Worm (Caenorhabditis elegans) whole organism, L1 larva: ENCODE data around the gene fahd-1.
A peak's percentile ranks its signal among the peaks of the same experiment; 100 is the strongest.

Experiments used
- C04F5.9 ChIP-seq: sonication (generic microtip); optimal IDR thresholded peaks from 2 replicates; lab custom pipeline; 2016; ENCODE audit warnings: missing genetic modification characterization, missing compliant biosample characterization
- F16B12.6 ChIP-seq: fragments of 150-350 bp; optimal IDR thresholded peaks from 2 replicates; lab custom pipeline; 2014; ENCODE audit warnings: missing biosample characterization, missing genetic modification characterization
- Y116A8C.19 ChIP-seq: sonication (generic microtip); optimal IDR thresholded peaks from 2 replicates; lab custom pipeline; 2016; ENCODE audit warnings: missing compliant biosample characterization, missing genetic modification characterization, borderline replicate concordance
- aha-1 ChIP-seq: fragments of 150-350 bp; optimal IDR thresholded peaks from 2 replicates; lab custom pipeline; 2014; ENCODE audit warnings: missing biosample characterization, missing genetic modification characterization
- alr-1 ChIP-seq: fragments of 200-800 bp; sonication (Bioruptor generic); optimal IDR thresholded peaks from 2 replicates; lab custom pipeline; 2018; ENCODE audit warnings: borderline replicate concordance, mild to moderate bottlenecking, missing genetic modification characterization, missing compliant biosample characterization
- aly-2 ChIP-seq: fragments of 150-350 bp; optimal IDR thresholded peaks from 2 replicates; lab custom pipeline; 2014; ENCODE audit warnings: missing biosample characterization, missing genetic modification characterization
- blmp-1 ChIP-seq: fragments of 150-350 bp; optimal IDR thresholded peaks from 2 replicates; lab custom pipeline; 2014; ENCODE audit warnings: missing biosample characterization, missing genetic modification characterization
- ceh-8 ChIP-seq: fragments of 200-800 bp; sonication (Bioruptor generic); optimal IDR thresholded peaks from 2 replicates; lab custom pipeline; 2018; ENCODE audit warnings: mild to moderate bottlenecking, missing genetic modification characterization, moderate library complexity, missing compliant biosample characterization
- ceh-82 ChIP-seq, 3 experiments: fragments of 150-350 bp in 1 of 3; sonication (generic microtip) in 2 of 3; optimal IDR thresholded peaks; 2 replicates each; lab custom pipeline; 2014 to 2017; ENCODE audit warnings: missing biosample characterization in 3 of 3, missing genetic modification characterization in 3 of 3
- ceh-88 ChIP-seq: fragments of 200-800 bp; sonication (Bioruptor generic); IDR thresholded peaks from 2 replicates; pipeline ENCODE4 v1.3.6; 2022; ENCODE audit warnings: missing genetic modification characterization, missing compliant biosample characterization
- ces-1 ChIP-seq: fragments of 150-350 bp; optimal IDR thresholded peaks from 2 replicates; lab custom pipeline; 2014; ENCODE audit warnings: missing biosample characterization, missing genetic modification reagents, missing genetic modification characterization
- dpl-1 ChIP-seq, 3 experiments: fragments of 150-350 bp in 2 of 3; sonication (generic microtip) in 1 of 3; optimal IDR thresholded peaks; 2 replicates each; lab custom pipeline; 2014 to 2017; ENCODE audit warnings: missing biosample characterization in 3 of 3, missing genetic modification characterization in 3 of 3, missing genetic modification reagents in 3 of 3
- dsc-1 ChIP-seq: sonication (generic microtip); optimal IDR thresholded peaks from 2 replicates; lab custom pipeline; 2016; ENCODE audit warnings: mild to moderate bottlenecking, missing genetic modification characterization, missing compliant biosample characterization
- efl-1 ChIP-seq, 4 experiments: fragments of 150-350 bp; optimal IDR thresholded peaks in 3 of 4; peaks in 1 of 4; 1 replicate in 1 of 4; 2 replicates in 3 of 4; lab custom pipeline; 2014; ENCODE audit warnings: missing biosample characterization in 2 of 4, missing genetic modification characterization in 2 of 4, missing genetic modification reagents in 2 of 4
- elt-2 ChIP-seq: sonication (generic microtip); optimal IDR thresholded peaks from 2 replicates; lab custom pipeline; 2016; ENCODE audit warnings: missing genetic modification characterization, mild to moderate bottlenecking, inconsistent platforms, missing compliant biosample characterization, missing genetic modification reagents
- elt-3 ChIP-seq, 6 experiments: fragments of 150-350 bp in 1 of 6; sonication (generic microtip); optimal IDR thresholded peaks; 2 replicates each; lab custom pipeline; 2017 to 2018; ENCODE audit warnings: missing biosample characterization in 6 of 6, missing genetic modification characterization in 6 of 6, inconsistent platforms in 1 of 6
- ets-5 ChIP-seq: fragments of 200-800 bp; sonication (Bioruptor generic); IDR thresholded peaks from 2 replicates; pipeline ENCODE4 v1.3.6; 2022; ENCODE audit warnings: missing genetic modification characterization, missing compliant biosample characterization
- fkh-10 ChIP-seq: sonication (generic microtip); optimal IDR thresholded peaks from 2 replicates; lab custom pipeline; 2017; ENCODE audit warnings: missing biosample characterization, missing genetic modification reagents, missing genetic modification characterization
- fos-1 ChIP-seq: fragments of 150-350 bp; optimal IDR thresholded peaks from 2 replicates; lab custom pipeline; 2014; ENCODE audit warnings: missing biosample characterization, missing genetic modification characterization
- isw-1 ChIP-seq: fragments of 200-800 bp; sonication (Bioruptor generic); IDR thresholded peaks from 2 replicates; pipeline ENCODE4 v1.3.6; 2022; ENCODE audit warnings: missing genetic modification characterization, missing compliant biosample characterization
- jun-1 ChIP-seq: fragments of 150-350 bp; optimal IDR thresholded peaks from 2 replicates; lab custom pipeline; 2014; ENCODE audit warnings: missing biosample characterization, missing genetic modification reagents, missing genetic modification characterization
- lin-13 ChIP-seq: fragments of 150-350 bp; optimal IDR thresholded peaks from 2 replicates; lab custom pipeline; 2014; ENCODE audit warnings: missing biosample characterization, missing genetic modification reagents, missing genetic modification characterization
- lin-14 ChIP-seq: fragments of 200-800 bp; sonication (Bioruptor generic); optimal IDR thresholded peaks from 2 replicates; lab custom pipeline; 2018; ENCODE audit warnings: mild to moderate bottlenecking, missing genetic modification characterization, moderate library complexity, missing compliant biosample characterization
- lin-15B ChIP-seq: fragments of 150-350 bp; sonication (generic microtip); optimal IDR thresholded peaks from 3 replicates; lab custom pipeline; 2014; ENCODE audit warnings: missing biosample characterization, missing genetic modification characterization
- lin-35 ChIP-seq, 2 experiments: fragments of 150-350 bp; optimal IDR thresholded peaks; 2 replicates each; lab custom pipeline; 2014; ENCODE audit warnings: missing biosample characterization in 2 of 2, missing genetic modification characterization in 2 of 2, missing genetic modification reagents in 2 of 2
- lsy-2 ChIP-seq, 2 experiments: fragments of 150-350 bp; optimal IDR thresholded peaks; 2 replicates each; lab custom pipeline; 2014; ENCODE audit warnings: missing biosample characterization in 2 of 2, missing genetic modification characterization in 2 of 2
- mab-9 ChIP-seq: fragments of 200-800 bp; sonication (Bioruptor generic); IDR thresholded peaks from 2 replicates; pipeline ENCODE4 v1.3.6; 2022; ENCODE audit warnings: missing genetic modification reagents, missing genetic modification characterization, missing compliant biosample characterization
- mdl-1 ChIP-seq, 2 experiments: fragments of 150-350 bp; optimal IDR thresholded peaks; 2 replicates each; lab custom pipeline; 2014 to 2017; ENCODE audit warnings: missing biosample characterization in 2 of 2, missing genetic modification characterization in 2 of 2, inconsistent platforms in 1 of 2
- nhr-47 ChIP-seq: sonication (generic microtip); optimal IDR thresholded peaks from 2 replicates; lab custom pipeline; 2016; ENCODE audit warnings: mild to moderate bottlenecking, missing genetic modification characterization, moderate library complexity, missing compliant biosample characterization
- nhr-71 ChIP-seq: sonication (generic microtip); optimal IDR thresholded peaks from 2 replicates; lab custom pipeline; 2016; ENCODE audit warnings: mild to moderate bottlenecking, missing genetic modification characterization, moderate library complexity, missing compliant biosample characterization
- nhr-76 ChIP-seq: sonication (generic microtip); optimal IDR thresholded peaks from 2 replicates; lab custom pipeline; 2017; ENCODE audit warnings: missing biosample characterization, missing genetic modification characterization
- nhr-84 ChIP-seq: sonication (generic microtip); optimal IDR thresholded peaks from 2 replicates; lab custom pipeline; 2017; ENCODE audit warnings: missing biosample characterization, missing genetic modification characterization
- pax-3 ChIP-seq: fragments of 200-800 bp; sonication (Bioruptor generic); optimal IDR thresholded peaks from 2 replicates; lab custom pipeline; 2018; ENCODE audit warnings: mild to moderate bottlenecking, missing genetic modification characterization, moderate library complexity, missing compliant biosample characterization
- rnt-1 ChIP-seq: sonication (generic microtip); optimal IDR thresholded peaks from 2 replicates; lab custom pipeline; 2016; ENCODE audit warnings: mild to moderate bottlenecking, missing genetic modification characterization, moderate library complexity, missing compliant biosample characterization
- snpc-4 ChIP-seq: fragments of 150-350 bp; optimal IDR thresholded peaks from 2 replicates; lab custom pipeline; 2014; ENCODE audit warnings: missing biosample characterization, missing genetic modification characterization
- snu-23 ChIP-seq: sonication (generic microtip); optimal IDR thresholded peaks from 2 replicates; lab custom pipeline; 2016; ENCODE audit warnings: missing genetic modification characterization, missing compliant biosample characterization
- sox-4 ChIP-seq: sonication (generic microtip); optimal IDR thresholded peaks from 2 replicates; lab custom pipeline; 2016; ENCODE audit warnings: missing genetic modification characterization, missing compliant biosample characterization
- tlp-1 ChIP-seq: fragments of 150-350 bp; optimal IDR thresholded peaks from 2 replicates; lab custom pipeline; 2014; ENCODE audit warnings: missing biosample characterization, missing genetic modification characterization
- unc-62 ChIP-seq: fragments of 150-350 bp; optimal IDR thresholded peaks from 2 replicates; lab custom pipeline; 2014; ENCODE audit warnings: missing biosample characterization, missing genetic modification reagents, missing genetic modification characterization
- xbp-1 ChIP-seq: sonication (generic microtip); optimal IDR thresholded peaks from 2 replicates; lab custom pipeline; 2016; ENCODE audit warnings: missing genetic modification characterization, missing compliant biosample characterization

The fahd-1 gene

DNA sequence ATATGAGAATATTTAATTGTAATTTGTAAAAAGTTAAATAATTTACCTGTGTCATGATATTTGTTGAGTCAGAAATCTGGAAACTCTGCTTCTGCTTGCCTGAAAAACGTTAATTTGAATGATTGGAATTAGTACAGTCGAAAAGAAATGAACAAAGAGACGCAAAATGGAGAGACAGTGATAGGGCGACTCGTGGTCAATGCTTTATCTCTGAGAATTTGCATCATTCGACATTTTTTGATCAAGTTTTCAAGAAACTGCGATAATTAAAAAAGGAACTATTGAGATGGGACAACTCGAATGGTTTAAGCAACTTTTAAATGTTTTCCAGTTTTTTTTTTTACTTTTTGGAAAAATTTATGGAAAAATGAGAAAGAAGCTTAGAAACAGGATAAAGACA is 31.2 kb upstream of the fahd-1 start, which contains the start of gene cuc-1:
TSS of gene cuc-1 (minus strand) at position 101 of the 400 bp plus-strand sequence.
- no peak for TF ChIP-seq lsy-2 (tag; optimal IDR thresholded peaks at IDR 0.05; lab: Kevin White, UChicago)
- TF ChIP-seq lin-15B (tag; lab: Kevin White, UChicago) = no peak
- peak; percentile 20 for TF ChIP-seq elt-2 (tag; lab: Kevin White, UChicago)

DNA sequence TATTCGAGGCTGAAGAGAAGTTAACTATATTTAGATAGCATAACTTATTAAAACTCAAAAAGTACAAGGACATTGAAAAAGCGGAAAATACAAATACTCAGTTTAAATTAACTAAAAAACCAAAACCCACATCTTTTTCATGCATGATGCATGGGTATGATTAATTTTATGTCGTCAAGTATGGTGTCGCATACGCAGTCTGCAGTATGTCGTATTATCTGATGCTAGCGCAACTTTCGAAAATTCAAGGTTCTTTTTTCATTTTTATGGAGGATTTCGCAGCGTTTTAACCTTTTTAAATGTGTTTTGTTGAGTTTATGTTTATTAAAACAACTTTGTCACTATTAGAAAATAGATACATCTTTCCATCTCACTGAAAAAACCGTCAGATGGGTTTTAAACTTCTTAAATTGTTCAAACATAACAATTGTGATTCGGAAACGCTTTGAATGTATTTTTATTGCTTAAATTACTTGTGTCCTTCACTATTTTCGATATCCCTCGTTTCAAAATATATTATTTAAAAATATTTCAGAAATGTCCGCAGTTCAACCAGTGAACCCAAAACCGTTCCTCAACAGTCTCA is 30.4 kb upstream of the fahd-1 start, which contains the start of gene snr-5:
TSS of gene snr-5 (plus strand) at position 536 of the 586 bp plus-strand sequence.
- no peak for TF ChIP-seq mdl-1 (tag; optimal IDR thresholded peaks at IDR 0.05; lab: Kevin White, UChicago)
- TF ChIP-seq dsc-1 (tag; lab: Kevin White, UChicago) = no peak
- no peak for TF ChIP-seq tlp-1
- no peak for TF ChIP-seq aha-1 (tag; lab: Kevin White, UChicago)
- TF ChIP-seq lsy-2 (tag; optimal IDR thresholded peaks at IDR 0.05; lab: Kevin White, UChicago) = peak; percentile 19 to 65
- no peak for TF ChIP-seq unc-62 (GFP tag; lab: Kevin White, UChicago)
- TF ChIP-seq lin-14 (GFP tag; lab: Kevin White, UChicago) = no peak
- no peak for TF ChIP-seq elt-2 (tag; lab: Kevin White, UChicago)
- TF ChIP-seq pax-3 (tag; lab: Kevin White, UChicago) = no peak
- no peak for TF ChIP-seq nhr-76 (tag; lab: Kevin White, UChicago)
- no peak for TF ChIP-seq lin-13 (GFP tag; lab: Kevin White, UChicago)
- no peak for TF ChIP-seq ets-5 (GFP tag; lab: Robert Waterston, UW)
- no peak for TF ChIP-seq xbp-1 (tag; lab: Kevin White, UChicago)
- TF ChIP-seq lin-35 (GFP tag; optimal IDR thresholded peaks at IDR 0.05; lab: Kevin White, UChicago) = peak; percentile 55 to 60
- TF ChIP-seq dpl-1 (GFP tag; optimal IDR thresholded peaks at IDR 0.05; lab: Kevin White, UChicago) = peak; percentile 32 to 64 (median 47)
- peak in 1 of 3 experiments; percentile 11 for TF ChIP-seq ceh-82 (tag; optimal IDR thresholded peaks at IDR 0.05; lab: Kevin White, UChicago)
- no peak for TF ChIP-seq sox-4
- TF ChIP-seq nhr-84 (tag; lab: Kevin White, UChicago) = no peak
- peak; percentile 9 for TF ChIP-seq nhr-71 (tag; lab: Kevin White, UChicago)
- peak; percentile 14 for TF ChIP-seq rnt-1 (tag; lab: Kevin White, UChicago)
- TF ChIP-seq nhr-47 (tag; lab: Kevin White, UChicago) = no peak
- peak; percentile 39 for TF ChIP-seq snu-23 (GFP tag; lab: Kevin White, UChicago)
- TF ChIP-seq elt-3 (tag; optimal IDR thresholded peaks at IDR 0.05; lab: Kevin White, UChicago) = no peak
- no peak for TF ChIP-seq ces-1
- no peak for TF ChIP-seq snpc-4 (tag; lab: Kevin White, UChicago)
- TF ChIP-seq fkh-10 (GFP tag; lab: Kevin White, UChicago) = no peak
- no peak for TF ChIP-seq jun-1 (tag; lab: Kevin White, UChicago)
- TF ChIP-seq aly-2 (tag; lab: Kevin White, UChicago) = no peak
- peak; percentile 81 for TF ChIP-seq F16B12.6 (tag; lab: Kevin White, UChicago)
- no peak for TF ChIP-seq isw-1 (GFP tag; lab: Robert Waterston, UW)
- TF ChIP-seq fos-1 (tag; lab: Kevin White, UChicago) = no peak
- TF ChIP-seq ceh-8 (GFP tag; lab: Kevin White, UChicago) = no peak
- TF ChIP-seq blmp-1 (tag; lab: Kevin White, UChicago) = peak; percentile 35
- TF ChIP-seq efl-1 (optimal IDR thresholded peaks at IDR 0.05; lab: Kevin White, UChicago) = peak; percentile 35 to 57
- TF ChIP-seq efl-1 (GFP tag; optimal IDR thresholded peaks at IDR 0.05 in 1 of 2; lab: Kevin White, UChicago) = peak; percentile 65 to 94
- no peak for TF ChIP-seq ceh-88 (GFP tag; lab: Robert Waterston, UW)

DNA sequence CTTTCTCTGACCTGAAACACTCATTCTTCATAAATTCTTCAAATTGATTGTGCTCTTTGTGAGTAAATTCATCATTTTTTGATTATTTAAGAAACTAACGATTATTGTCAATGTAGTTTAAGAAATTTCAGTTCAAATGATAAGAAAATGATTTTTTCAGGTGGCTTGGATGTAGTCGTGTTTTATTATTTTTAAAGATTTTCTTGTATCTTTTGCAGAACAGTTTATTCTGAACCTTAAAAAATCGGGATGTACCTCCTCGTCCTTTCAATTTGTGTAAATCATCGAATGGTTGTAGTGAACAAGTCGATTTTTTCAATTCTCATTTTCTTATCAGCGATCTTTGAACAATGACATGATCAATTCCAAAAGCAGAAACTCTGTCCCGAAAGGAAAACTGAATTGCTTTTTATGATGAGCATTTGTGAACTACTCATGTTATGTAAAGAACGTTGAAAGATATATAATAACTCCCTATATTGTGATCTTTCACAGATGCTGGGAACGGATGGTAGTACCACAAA is 26.8 kb upstream of the fahd-1 start, which contains the start of gene slc-17.3:
TSS of gene slc-17.3 (minus strand) at position 51 of the 524 bp plus-strand sequence.
- TF ChIP-seq mab-9 (GFP tag; lab: Robert Waterston, UW) (no peak), C04F5.9 (tag; lab: Kevin White, UChicago) (no peak), alr-1 (tag; lab: Kevin White, UChicago) (no peak), Y116A8C.19 (no peak)
